Worm (Caenorhabditis elegans) whole organism, L1 larva: ENCODE data around the gene Y7A5A.1.

Source experiments
- C34B4.2 ChIP-seq: sonication (generic microtip); optimal IDR thresholded peaks from 2 replicates; lab custom pipeline; 2017; ENCODE audit warnings: mild to moderate bottlenecking, missing genetic modification characterization, missing compliant biosample characterization
- egl-27 ChIP-seq, 2 experiments: fragments of 150-350 bp in 1 of 2; sonication (generic microtip); optimal IDR thresholded peaks; 3 replicates each; lab custom pipeline; 2017 to 2018; ENCODE audit warnings: missing biosample characterization in 2 of 2, missing genetic modification characterization in 2 of 2, missing genetic modification reagents in 2 of 2
- elt-3 ChIP-seq, 6 experiments: fragments of 150-350 bp in 1 of 6; sonication (generic microtip); optimal IDR thresholded peaks; 2 replicates each; lab custom pipeline; 2017 to 2018; ENCODE audit warnings: missing biosample characterization in 6 of 6, missing genetic modification characterization in 6 of 6, inconsistent platforms in 1 of 6
- hlh-4 ChIP-seq: sonication (generic microtip); optimal IDR thresholded peaks from 2 replicates; lab custom pipeline; 2016; ENCODE audit warnings: mild to moderate bottlenecking, missing genetic modification characterization, missing compliant biosample characterization
- lin-15B ChIP-seq: fragments of 150-350 bp; sonication (generic microtip); optimal IDR thresholded peaks from 3 replicates; lab custom pipeline; 2014; ENCODE audit warnings: missing biosample characterization, missing genetic modification characterization
- nhr-11 ChIP-seq: fragments of 150-350 bp; optimal IDR thresholded peaks from 2 replicates; lab custom pipeline; 2014; ENCODE audit warnings: missing biosample characterization, missing genetic modification characterization
- nhr-19 ChIP-seq: fragments of 200-800 bp; sonication (Bioruptor generic); conservative IDR thresholded peaks from 2 replicates; pipeline ENCODE4 v1.3.6; 2022; ENCODE audit warnings: missing genetic modification characterization, missing compliant biosample characterization
- nhr-28 ChIP-seq: fragments of 150-350 bp; optimal IDR thresholded peaks from 2 replicates; lab custom pipeline; 2014; ENCODE audit warnings: missing biosample characterization, missing genetic modification characterization
- nhr-47 ChIP-seq: sonication (generic microtip); optimal IDR thresholded peaks from 2 replicates; lab custom pipeline; 2016; ENCODE audit warnings: mild to moderate bottlenecking, missing genetic modification characterization, moderate library complexity, missing compliant biosample characterization
- unc-62 ChIP-seq: fragments of 150-350 bp; optimal IDR thresholded peaks from 2 replicates; lab custom pipeline; 2014; ENCODE audit warnings: missing biosample characterization, missing genetic modification reagents, missing genetic modification characterization
- ztf-4 ChIP-seq: fragments of 150-350 bp; optimal IDR thresholded peaks from 2 replicates; lab custom pipeline; 2014; ENCODE audit warnings: missing biosample characterization, missing genetic modification characterization

ce11 chrX:15724994-15725393, 46.3 kb downstream of the Y7A5A.1 start:
- TF ChIP-seq unc-62 (GFP tag; lab: Kevin White, UChicago) (no peak), nhr-19 (GFP tag; lab: Robert Waterston, UW) (peak; percentile 67), elt-3 (tag; optimal IDR thresholded peaks at IDR 0.05; lab: Kevin White, UChicago) (peak in 1 of 6 experiments; percentile 50), nhr-47 (tag; lab: Kevin White, UChicago) (peak; percentile 75), nhr-11 (tag; lab: Kevin White, UChicago) (no peak), nhr-28 (no peak), ztf-4 (no peak), egl-27 (tag; optimal IDR thresholded peaks at IDR 0.05; lab: Kevin White, UChicago) (no peak), C34B4.2 (tag; lab: Kevin White, UChicago) (no peak), hlh-4 (tag; lab: Kevin White, UChicago) (no peak), lin-15B (tag; lab: Kevin White, UChicago) (peak; percentile 93)
